Fruit fly (Drosophila melanogaster) whole organism, embryonic: ENCODE results near the gene mRpS9.

Experiments
- Bgb ChIP-seq: fragments of 200-800 bp; sonication (Bioruptor generic); IDR thresholded peaks from 2 replicates; pipeline ENCODE4 v1.3.6; 2022; ENCODE audit warnings: missing biosample characterization, missing genetic modification characterization; ENCODE audit not compliant: partially characterized antibody
- CG10209 ChIP-seq: fragments of 200-800 bp; sonication (Bioruptor generic); optimal IDR thresholded peaks from 3 replicates; lab custom pipeline; 2017; ENCODE audit warnings: missing biosample characterization, mild to moderate bottlenecking, missing genetic modification characterization, missing genetic modification reagents
- CG10565 ChIP-seq: fragments of 200-800 bp; sonication (Bioruptor generic); optimal IDR thresholded peaks from 3 replicates; lab custom pipeline; 2016; ENCODE audit warnings: missing biosample characterization, mild to moderate bottlenecking, missing genetic modification characterization
- CG10979 ChIP-seq: fragments of 200-800 bp; sonication (Bioruptor generic); optimal IDR thresholded peaks from 2 replicates; lab custom pipeline; 2018; ENCODE audit warnings: missing biosample characterization, mild to moderate bottlenecking, missing genetic modification characterization, moderate library complexity
- CG12299 ChIP-seq: fragments of 200-800 bp; sonication (Bioruptor generic); optimal IDR thresholded peaks from 2 replicates; lab custom pipeline; 2018; ENCODE audit warnings: missing biosample characterization, mild to moderate bottlenecking, missing genetic modification characterization
- CG14965 ChIP-seq: fragments of 200-800 bp; sonication (Bioruptor generic); optimal IDR thresholded peaks from 2 replicates; lab custom pipeline; 2016; ENCODE audit warnings: missing biosample characterization, missing genetic modification characterization, borderline replicate concordance
- CG17385 ChIP-seq: fragments of 200-800 bp; sonication (Bioruptor generic); optimal IDR thresholded peaks from 3 replicates; lab custom pipeline; 2018; ENCODE audit warnings: missing biosample characterization, mild to moderate bottlenecking, missing genetic modification characterization
- CG18262 ChIP-seq: fragments of 200-800 bp; optimal IDR thresholded peaks from 3 replicates; lab custom pipeline; 2019; ENCODE audit warnings: missing biosample characterization, mild to moderate bottlenecking, missing genetic modification characterization, moderate library complexity
- CG30020 ChIP-seq: fragments of 200-800 bp; optimal IDR thresholded peaks from 2 replicates; lab custom pipeline; 2019; ENCODE audit warnings: missing biosample characterization, mild to moderate bottlenecking, missing genetic modification characterization, moderate library complexity
- CG30403 ChIP-seq: fragments of 200-800 bp; sonication (Bioruptor generic); optimal IDR thresholded peaks from 3 replicates; lab custom pipeline; 2016; ENCODE audit warnings: missing biosample characterization, missing genetic modification characterization
- CG31388 ChIP-seq: fragments of 200-800 bp; sonication (Bioruptor generic); optimal IDR thresholded peaks from 2 replicates; lab custom pipeline; 2016; ENCODE audit warnings: missing biosample characterization, missing genetic modification characterization
- CG33557 ChIP-seq: fragments of 200-800 bp; sonication (Bioruptor generic); optimal IDR thresholded peaks from 2 replicates; lab custom pipeline; 2019; ENCODE audit warnings: missing biosample characterization, mild to moderate bottlenecking, missing genetic modification characterization, moderate library complexity
- CG42726 ChIP-seq: fragments of 200-800 bp; sonication (Bioruptor generic); IDR thresholded peaks from 2 replicates; pipeline ENCODE4 v1.3.6; 2022; ENCODE audit warnings: missing biosample characterization, missing genetic modification characterization; ENCODE audit not compliant: partially characterized antibody
- CG4707 ChIP-seq: fragments of 200-800 bp; sonication (Bioruptor generic); optimal IDR thresholded peaks from 2 replicates; lab custom pipeline; 2018; ENCODE audit warnings: missing biosample characterization, mild to moderate bottlenecking, missing genetic modification characterization, moderate library complexity
- CG6175 ChIP-seq: fragments of 200-800 bp; sonication (Bioruptor generic); IDR thresholded peaks from 3 replicates; pipeline ENCODE4 v1.3.6; 2022; ENCODE audit warnings: missing biosample characterization, missing genetic modification characterization
- CG6254 ChIP-seq: fragments of 200-800 bp; sonication (Bioruptor generic); optimal IDR thresholded peaks from 3 replicates; lab custom pipeline; 2017; ENCODE audit warnings: mild to moderate bottlenecking, missing biosample characterization, missing genetic modification reagents, missing genetic modification characterization
- CG6683 ChIP-seq: fragments of 200-800 bp; sonication (Bioruptor generic); optimal IDR thresholded peaks from 2 replicates; lab custom pipeline; 2017; ENCODE audit warnings: missing biosample characterization, mild to moderate bottlenecking, missing genetic modification characterization, missing genetic modification reagents
- CG7786 ChIP-seq: fragments of 200-800 bp; sonication (Bioruptor generic); optimal IDR thresholded peaks from 2 replicates; lab custom pipeline; 2016; ENCODE audit warnings: missing biosample characterization, missing genetic modification characterization
- CG7839 ChIP-seq: fragments of 200-800 bp; sonication (Bioruptor generic); optimal IDR thresholded peaks from 3 replicates; lab custom pipeline; 2018; ENCODE audit warnings: missing biosample characterization, mild to moderate bottlenecking, missing genetic modification characterization, moderate library complexity
- CG8478 ChIP-seq: fragments of >200 bp; optimal IDR thresholded peaks from 2 replicates; lab custom pipeline; 2018
- CG9817 ChIP-seq: fragments of 200-800 bp; sonication (Bioruptor generic); optimal IDR thresholded peaks from 2 replicates; lab custom pipeline; 2018; ENCODE audit warnings: missing biosample characterization, mild to moderate bottlenecking, missing genetic modification characterization, moderate library complexity
- Camta ChIP-seq: fragments of 200-800 bp; sonication (Bioruptor generic); optimal IDR thresholded peaks from 2 replicates; lab custom pipeline; 2016; ENCODE audit warnings: missing biosample characterization, missing genetic modification characterization
- CoRest ChIP-seq: fragments of 200-800 bp; sonication (Bioruptor generic); optimal IDR thresholded peaks from 3 replicates; lab custom pipeline; 2018; ENCODE audit warnings: missing biosample characterization, mild to moderate bottlenecking, missing genetic modification characterization, moderate library complexity
- Dll ChIP-seq: fragments of 200-800 bp; sonication (Bioruptor generic); IDR thresholded peaks from 4 replicates; pipeline ENCODE4 v1.3.6; 2022; ENCODE audit warnings: missing biosample characterization, missing genetic modification characterization; ENCODE audit not compliant: partially characterized antibody
- HmgZ ChIP-seq: fragments of 200-800 bp; sonication (Bioruptor generic); optimal IDR thresholded peaks from 2 replicates; lab custom pipeline; 2018; ENCODE audit warnings: missing biosample characterization, mild to moderate bottlenecking, missing genetic modification characterization
- Hmr ChIP-seq: fragments of 200-800 bp; sonication (Bioruptor generic); optimal IDR thresholded peaks from 3 replicates; lab custom pipeline; 2017; ENCODE audit warnings: mild to moderate bottlenecking, missing biosample characterization, missing genetic modification reagents, missing genetic modification characterization
- Lim3 ChIP-seq: fragments of 200-800 bp; sonication (Bioruptor generic); IDR thresholded peaks from 2 replicates; pipeline ENCODE4 v1.3.6; 2022; ENCODE audit warnings: missing biosample characterization, missing genetic modification characterization
- Max ChIP-seq: fragments of 200-800 bp; sonication (Bioruptor generic); optimal IDR thresholded peaks from 2 replicates; lab custom pipeline; 2016; ENCODE audit warnings: missing biosample characterization, mild to moderate bottlenecking, missing genetic modification characterization
- Meics ChIP-seq: fragments of 200-800 bp; sonication (Bioruptor generic); optimal IDR thresholded peaks from 2 replicates; lab custom pipeline; 2017; ENCODE audit warnings: missing biosample characterization, mild to moderate bottlenecking, missing genetic modification characterization
- PHDP ChIP-seq: fragments of 200-800 bp; sonication (Bioruptor generic); optimal IDR thresholded peaks from 3 replicates; lab custom pipeline; 2018; ENCODE audit warnings: missing biosample characterization, mild to moderate bottlenecking, missing genetic modification characterization, moderate library complexity
- Rx ChIP-seq: fragments of 200-800 bp; sonication (Bioruptor generic); IDR thresholded peaks from 2 replicates; pipeline ENCODE4 v1.3.6; 2022; ENCODE audit warnings: missing biosample characterization, missing genetic modification characterization
- Six4 ChIP-seq: fragments of 200-800 bp; sonication (Bioruptor generic); optimal IDR thresholded peaks from 2 replicates; lab custom pipeline; 2016; ENCODE audit warnings: missing biosample characterization, missing genetic modification characterization
- ap ChIP-seq: fragments of 200-800 bp; sonication (Bioruptor generic); IDR thresholded peaks from 2 replicates; pipeline ENCODE4 v1.3.6; 2022; ENCODE audit warnings: missing biosample characterization, missing genetic modification characterization
- ato ChIP-seq: fragments of 200-800 bp; sonication (Bioruptor generic); IDR thresholded peaks from 2 replicates; pipeline ENCODE4 v1.3.6; 2022; ENCODE audit warnings: missing biosample characterization, missing genetic modification characterization; ENCODE audit not compliant: partially characterized antibody
- az2 ChIP-seq: fragments of 200-800 bp; sonication (Bioruptor generic); optimal IDR thresholded peaks from 3 replicates; lab custom pipeline; 2016; ENCODE audit warnings: missing biosample characterization, missing genetic modification characterization
- btn ChIP-seq: fragments of 200-800 bp; sonication (Bioruptor generic); optimal IDR thresholded peaks from 2 replicates; lab custom pipeline; 2016; ENCODE audit warnings: missing biosample characterization, missing genetic modification characterization
- chn ChIP-seq: fragments of 200-800 bp; sonication (Bioruptor generic); optimal IDR thresholded peaks from 2 replicates; lab custom pipeline; 2016; ENCODE audit warnings: missing biosample characterization, missing genetic modification characterization
- ci ChIP-seq: fragments of 200-800 bp; sonication (Bioruptor generic); IDR thresholded peaks from 3 replicates; pipeline ENCODE4 v1.3.6; 2022; ENCODE audit warnings: missing biosample characterization, missing genetic modification characterization
- crp ChIP-seq, 2 experiments: fragments of 200-800 bp; sonication (Bioruptor generic); optimal IDR thresholded peaks; 2 replicates in 1 of 2; 3 replicates in 1 of 2; lab custom pipeline; 2017; ENCODE audit warnings: missing biosample characterization in 2 of 2, missing genetic modification characterization in 2 of 2, mild to moderate bottlenecking in 1 of 2, moderate library complexity in 1 of 2
- dm ChIP-seq: fragments of 200-800 bp; sonication (Bioruptor generic); optimal IDR thresholded peaks from 3 replicates; lab custom pipeline; 2016; ENCODE audit warnings: missing biosample characterization, missing genetic modification characterization
- emc ChIP-seq: fragments of 200-800 bp; sonication (Bioruptor generic); optimal IDR thresholded peaks from 2 replicates; lab custom pipeline; 2016; ENCODE audit warnings: missing biosample characterization, missing genetic modification characterization
- fru ChIP-seq: fragments of >200 bp; optimal IDR thresholded peaks from 2 replicates; lab custom pipeline; 2017
- gcm ChIP-seq: fragments of 200-800 bp; sonication (Bioruptor generic); optimal IDR thresholded peaks from 2 replicates; lab custom pipeline; 2019; ENCODE audit warnings: missing biosample characterization, mild to moderate bottlenecking, missing genetic modification characterization, moderate library complexity
- gfzf ChIP-seq: fragments of 200-800 bp; sonication (Bioruptor generic); optimal IDR thresholded peaks from 2 replicates; lab custom pipeline; 2016; ENCODE audit warnings: missing biosample characterization, mild to moderate bottlenecking, missing genetic modification characterization, moderate library complexity
- her ChIP-seq: fragments of 200-800 bp; sonication (Bioruptor generic); optimal IDR thresholded peaks from 2 replicates; lab custom pipeline; 2016; ENCODE audit warnings: missing biosample characterization, missing genetic modification characterization
- hth ChIP-seq: fragments of >200 bp; optimal IDR thresholded peaks from 2 replicates; lab custom pipeline; 2017; ENCODE audit warnings: inconsistent platforms
- luna ChIP-seq: fragments of 200-800 bp; sonication (Bioruptor generic); optimal IDR thresholded peaks from 2 replicates; lab custom pipeline; 2016; ENCODE audit warnings: missing biosample characterization, missing genetic modification characterization
- nerfin-1 ChIP-seq: fragments of 200-800 bp; sonication (Bioruptor generic); optimal IDR thresholded peaks from 3 replicates; lab custom pipeline; 2019; ENCODE audit warnings: missing biosample characterization, mild to moderate bottlenecking, missing genetic modification characterization, moderate library complexity
- odd ChIP-seq: fragments of 200-800 bp; sonication (Bioruptor generic); optimal IDR thresholded peaks from 2 replicates; lab custom pipeline; 2017; ENCODE audit warnings: missing biosample characterization, mild to moderate bottlenecking, missing genetic modification characterization
- pnt ChIP-seq: fragments of 200-800 bp; sonication (Bioruptor generic); optimal IDR thresholded peaks from 3 replicates; lab custom pipeline; 2016; ENCODE audit warnings: missing biosample characterization, missing genetic modification characterization
- tup ChIP-seq: fragments of 200-800 bp; sonication (Bioruptor generic); optimal IDR thresholded peaks from 2 replicates; lab custom pipeline; 2016; ENCODE audit warnings: missing biosample characterization, mild to moderate bottlenecking, missing genetic modification characterization, moderate library complexity

Gene mRpS9

DNA sequence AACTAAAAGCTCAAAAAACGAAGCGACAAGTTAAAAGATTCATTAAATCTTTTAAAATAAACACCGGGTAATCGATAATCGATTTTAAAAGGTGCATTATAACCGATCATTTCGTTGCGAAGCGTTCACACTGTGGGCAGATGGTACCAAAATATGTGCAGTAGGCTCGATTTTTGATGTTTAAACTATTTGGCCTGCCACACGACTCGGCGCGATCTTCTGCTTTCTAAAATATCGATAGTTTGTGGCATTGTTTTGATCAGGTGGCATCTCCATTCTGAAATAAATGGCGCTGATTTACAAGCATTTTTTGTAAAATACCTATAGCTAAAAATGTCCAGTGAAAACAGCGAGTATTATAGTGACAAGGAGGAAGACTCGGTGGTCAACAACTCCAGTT lies 17.7 kb upstream of the mRpS9 start, which contains the start of the genes CG10445 and lds (continued):
- no peak for TF ChIP-seq CG9817 (tag; lab: Kevin White, UChicago)
- TF ChIP-seq CG6683: no peak
- peak; percentile 87 for TF ChIP-seq Dll (GFP tag; lab: Robert Waterston, UW)
- TF ChIP-seq hth (lab: Kevin White, UChicago): no peak
- peak; percentile 87 for TF ChIP-seq CG30020 (tag; lab: Kevin White, UChicago)
- TF ChIP-seq odd: no peak
- TF ChIP-seq dm (GFP tag; lab: Kevin White, UChicago): peak; percentile 70
- TF ChIP-seq HmgZ: peak; percentile 27
- peak; percentile 18 for TF ChIP-seq CG30403 (GFP tag; lab: Kevin White, UChicago)
- no peak for TF ChIP-seq gcm
- no peak for TF ChIP-seq CG6254
- TF ChIP-seq Camta (GFP tag; lab: Kevin White, UChicago): peak; percentile 4
- no peak for TF ChIP-seq CG17385
- peak; percentile 48 for TF ChIP-seq gfzf (GFP tag; lab: Kevin White, UChicago)
- no peak for TF ChIP-seq CG10565 (GFP tag; lab: Kevin White, UChicago)
- no peak for TF ChIP-seq PHDP (tag; lab: Kevin White, UChicago)
- TF ChIP-seq az2 (GFP tag; lab: Kevin White, UChicago): no peak
- TF ChIP-seq ci (GFP tag; lab: Robert Waterston, UW): no peak; the same call in 2 of the 3 replicates
- TF ChIP-seq emc (GFP tag; lab: Kevin White, UChicago): no peak
- no peak for TF ChIP-seq Lim3 (GFP tag; lab: Robert Waterston, UW)
- peak in 1 of 2 experiments; percentile 52 for TF ChIP-seq crp (GFP tag; optimal IDR thresholded peaks at IDR 0.05; lab: Kevin White, UChicago)
- TF ChIP-seq Hmr (GFP tag; lab: Kevin White, UChicago): no peak
- TF ChIP-seq btn (GFP tag; lab: Kevin White, UChicago): no peak
- TF ChIP-seq CG10209 (GFP tag; lab: Kevin White, UChicago): no peak
- no peak for TF ChIP-seq fru (lab: Kevin White, UChicago)
- no peak for TF ChIP-seq pnt (GFP tag; lab: Kevin White, UChicago)
- no peak for TF ChIP-seq Meics (GFP tag; lab: Kevin White, UChicago)
- no peak for TF ChIP-seq CG33557 (GFP tag; lab: Kevin White, UChicago)
- TF ChIP-seq Max (GFP tag; lab: Kevin White, UChicago): no peak
- no peak for TF ChIP-seq ap (GFP tag; lab: Robert Waterston, UW)
- TF ChIP-seq chn: peak; percentile 11
- TF ChIP-seq CG4707 (GFP tag; lab: Kevin White, UChicago): no peak
- TF ChIP-seq CG42726 (GFP tag; lab: Robert Waterston, UW): peak; percentile 32; the same call in 1 of the 2 replicates
- no peak for TF ChIP-seq luna (GFP tag; lab: Kevin White, UChicago)
- TF ChIP-seq her (GFP tag; lab: Kevin White, UChicago): peak; percentile 1
- no peak for TF ChIP-seq CG7786 (GFP tag; lab: Kevin White, UChicago)
- TF ChIP-seq Six4 (GFP tag; lab: Kevin White, UChicago): no peak
- no peak for TF ChIP-seq nerfin-1 (tag; lab: Kevin White, UChicago)
- TF ChIP-seq CG8478 (lab: Kevin White, UChicago): no peak
- no peak for TF ChIP-seq tup (GFP tag; lab: Kevin White, UChicago)
- TF ChIP-seq CG7839 (tag; lab: Kevin White, UChicago): no peak
- TF ChIP-seq CG31388 (GFP tag; lab: Kevin White, UChicago): no peak
- no peak for TF ChIP-seq Rx (GFP tag; lab: Robert Waterston, UW)
- peak; percentile 43 for TF ChIP-seq CoRest
- TF ChIP-seq CG14965 (GFP tag; lab: Kevin White, UChicago): no peak
- TF ChIP-seq CG6175: peak; percentile 72; the same call in 1 of the 3 replicates
- TF ChIP-seq CG18262 (tag; lab: Kevin White, UChicago): no peak
- TF ChIP-seq Bgb (GFP tag; lab: Robert Waterston, UW): peak; percentile 90
- TF ChIP-seq ato (GFP tag; lab: Robert Waterston, UW): peak; percentile 82
- TF ChIP-seq CG12299 (tag; lab: Kevin White, UChicago): no peak
- no peak for TF ChIP-seq CG10979
